Fruit fly (Drosophila melanogaster) Kc167 (cell line): ENCODE data around the gene Eig71Ec.

Experiments used
- Sin3A ChIP-seq: fragments of >200 bp; optimal IDR thresholded peaks from 2 replicates; lab custom pipeline; 2018; ENCODE audit warnings: missing external identifiers
- h ChIP-seq: fragments of >200 bp; optimal IDR thresholded peaks from 3 replicates; lab custom pipeline; 2018; ENCODE audit warnings: missing external identifiers
- psq ChIP-seq: fragments of >200 bp; optimal IDR thresholded peaks from 2 replicates; lab custom pipeline; 2017; ENCODE audit warnings: missing external identifiers
- ttk ChIP-seq: sonication (Bioruptor generic); optimal IDR thresholded peaks from 2 replicates; lab custom pipeline; 2017; ENCODE audit warnings: missing external identifiers

dm6 chr3L:15657290-15657689 lies 5.2 kb upstream of the Eig71Ec start, which contains the start of the genes Eig71Ef and Eig71Eg:
- TF ChIP-seq psq (no peak), h (lab: Kevin White, UChicago) (no peak), Sin3A (no peak), ttk (lab: Kevin White, UChicago) (no peak)
